Worm (Caenorhabditis elegans) whole organism, L3 larva: ENCODE measurements around the gene cyk-1.

Experiments
- R02D3.7 ChIP-seq: fragments of 150-350 bp; optimal IDR thresholded peaks from 2 replicates; lab custom pipeline; 2014; ENCODE audit warnings: missing biosample characterization, missing genetic modification characterization
- aly-2 ChIP-seq: fragments of 150-350 bp; optimal IDR thresholded peaks from 2 replicates; lab custom pipeline; 2014; ENCODE audit warnings: missing biosample characterization, missing genetic modification characterization
- ama-1 ChIP-seq: fragments of 150-350 bp; optimal IDR thresholded peaks from 2 replicates; lab custom pipeline; 2018
- ceh-16 ChIP-seq: sonication (generic microtip); optimal IDR thresholded peaks from 2 replicates; lab custom pipeline; 2017; ENCODE audit warnings: missing biosample characterization, missing genetic modification characterization
- ceh-28 ChIP-seq: fragments of 150-350 bp; optimal IDR thresholded peaks from 2 replicates; lab custom pipeline; 2014; ENCODE audit warnings: missing biosample characterization, missing genetic modification reagents, missing genetic modification characterization
- ceh-9 ChIP-seq: sonication (generic microtip); optimal IDR thresholded peaks from 2 replicates; lab custom pipeline; 2018; ENCODE audit warnings: missing biosample characterization, missing genetic modification characterization
- daf-12 ChIP-seq: fragments of 150-350 bp; optimal IDR thresholded peaks from 2 replicates; lab custom pipeline; 2014; ENCODE audit warnings: missing biosample characterization, missing genetic modification reagents, missing genetic modification characterization
- egl-5 ChIP-seq: fragments of 150-350 bp; optimal IDR thresholded peaks from 2 replicates; lab custom pipeline; 2017; ENCODE audit warnings: missing biosample characterization, missing genetic modification reagents, missing genetic modification characterization, inconsistent platforms
- elt-1 ChIP-seq: fragments of 150-350 bp; optimal IDR thresholded peaks from 2 replicates; lab custom pipeline; 2014; ENCODE audit warnings: missing biosample characterization, missing genetic modification characterization
- elt-2 ChIP-seq: sonication (generic microtip); optimal IDR thresholded peaks from 2 replicates; lab custom pipeline; 2016; ENCODE audit warnings: missing genetic modification reagents, mild to moderate bottlenecking, missing genetic modification characterization, missing compliant biosample characterization
- elt-3 ChIP-seq, 3 experiments: fragments of 150-350 bp in 1 of 3; sonication (generic microtip) in 2 of 3; optimal IDR thresholded peaks; 2 replicates in 2 of 3; 4 replicates in 1 of 3; lab custom pipeline; 2014 to 2017; ENCODE audit warnings: missing biosample characterization in 3 of 3, missing genetic modification characterization in 3 of 3
- eor-1 ChIP-seq, 2 experiments: fragments of 150-350 bp; optimal IDR thresholded peaks; 2 replicates each; lab custom pipeline; 2014 to 2018; ENCODE audit warnings: missing biosample characterization in 2 of 2, missing genetic modification characterization in 2 of 2
- fkh-10 ChIP-seq: sonication (generic microtip); optimal IDR thresholded peaks from 2 replicates; lab custom pipeline; 2017; ENCODE audit warnings: missing biosample characterization, missing genetic modification reagents, missing genetic modification characterization
- fkh-2 ChIP-seq: fragments of 150-350 bp; optimal IDR thresholded peaks from 2 replicates; lab custom pipeline; 2014; ENCODE audit warnings: missing biosample characterization, missing genetic modification reagents, missing genetic modification characterization
- fos-1 ChIP-seq: fragments of 150-350 bp; optimal IDR thresholded peaks from 2 replicates; lab custom pipeline; 2014; ENCODE audit warnings: missing biosample characterization, missing genetic modification characterization
- hmg-11 ChIP-seq: sonication (generic microtip); optimal IDR thresholded peaks from 2 replicates; lab custom pipeline; 2016; ENCODE audit warnings: missing genetic modification characterization, missing compliant biosample characterization
- jun-1 ChIP-seq: fragments of 150-350 bp; optimal IDR thresholded peaks from 2 replicates; lab custom pipeline; 2014; ENCODE audit warnings: missing biosample characterization, missing genetic modification reagents, missing genetic modification characterization
- lin-39 ChIP-seq: fragments of 150-350 bp; optimal IDR thresholded peaks from 2 replicates; lab custom pipeline; 2018; ENCODE audit warnings: missing biosample characterization, missing genetic modification reagents, missing genetic modification characterization
- lsy-12 ChIP-seq: sonication (generic microtip); optimal IDR thresholded peaks from 2 replicates; lab custom pipeline; 2016; ENCODE audit warnings: mild to moderate bottlenecking, missing genetic modification characterization, missing compliant biosample characterization
- mdl-1 ChIP-seq: fragments of 150-350 bp; optimal IDR thresholded peaks from 2 replicates; lab custom pipeline; 2014; ENCODE audit warnings: missing biosample characterization, missing genetic modification characterization
- mml-1 ChIP-seq: fragments of 150-350 bp; sonication (generic microtip); optimal IDR thresholded peaks from 3 replicates; lab custom pipeline; 2014; ENCODE audit warnings: missing biosample characterization, missing genetic modification characterization
- nfya-1 ChIP-seq: sonication (generic microtip); optimal IDR thresholded peaks from 2 replicates; lab custom pipeline; 2017; ENCODE audit warnings: missing genetic modification characterization, mild to moderate bottlenecking, missing compliant biosample characterization, antibody characterized with exemption, moderate library complexity; ENCODE audit not compliant: insufficient read depth
- nhr-23 ChIP-seq: fragments of 150-350 bp; optimal IDR thresholded peaks from 2 replicates; lab custom pipeline; 2014; ENCODE audit warnings: missing biosample characterization, missing genetic modification reagents, missing genetic modification characterization
- nhr-237 ChIP-seq: fragments of 150-350 bp; optimal IDR thresholded peaks from 2 replicates; lab custom pipeline; 2014; ENCODE audit warnings: missing biosample characterization, missing genetic modification characterization
- nhr-25 ChIP-seq: sonication (generic microtip); optimal IDR thresholded peaks from 2 replicates; lab custom pipeline; 2017; ENCODE audit warnings: missing biosample characterization, missing genetic modification characterization
- nhr-28 ChIP-seq: fragments of 150-350 bp; optimal IDR thresholded peaks from 2 replicates; lab custom pipeline; 2014; ENCODE audit warnings: missing biosample characterization, missing genetic modification characterization
- nhr-43 ChIP-seq: sonication (generic microtip); optimal IDR thresholded peaks from 2 replicates; lab custom pipeline; 2016; ENCODE audit warnings: mild to moderate bottlenecking, missing genetic modification characterization, missing compliant biosample characterization; ENCODE audit not compliant: poor library complexity, severe bottlenecking
- nhr-67 ChIP-seq: fragments of 150-350 bp; optimal IDR thresholded peaks from 2 replicates; lab custom pipeline; 2014; ENCODE audit warnings: missing biosample characterization, missing genetic modification characterization
- nhr-76 ChIP-seq: fragments of 150-350 bp; sonication (generic microtip); optimal IDR thresholded peaks from 5 replicates; lab custom pipeline; 2014; ENCODE audit warnings: missing biosample characterization, missing genetic modification characterization
- nhr-77 ChIP-seq: fragments of 150-350 bp; optimal IDR thresholded peaks from 2 replicates; lab custom pipeline; 2014; ENCODE audit warnings: missing biosample characterization, missing genetic modification characterization
- pha-4 ChIP-seq: fragments of 150-350 bp; optimal IDR thresholded peaks from 2 replicates; lab custom pipeline; 2014; ENCODE audit warnings: missing biosample characterization, missing genetic modification reagents, missing genetic modification characterization
- pqm-1 ChIP-seq: fragments of 150-350 bp; optimal IDR thresholded peaks from 2 replicates; lab custom pipeline; 2017; ENCODE audit warnings: missing biosample characterization, missing genetic modification characterization, inconsistent platforms
- sea-2 ChIP-seq: fragments of 150-350 bp; sonication (generic microtip); optimal IDR thresholded peaks from 4 replicates; lab custom pipeline; 2014; ENCODE audit warnings: missing biosample characterization, missing genetic modification reagents, missing genetic modification characterization
- skn-1 ChIP-seq: fragments of 150-350 bp; optimal IDR thresholded peaks from 2 replicates; lab custom pipeline; 2014; ENCODE audit warnings: missing biosample characterization, missing genetic modification characterization
- snpc-4 ChIP-seq: fragments of 150-350 bp; optimal IDR thresholded peaks from 2 replicates; lab custom pipeline; 2014; ENCODE audit warnings: missing biosample characterization, missing genetic modification characterization
- tbx-2 ChIP-seq: sonication (generic microtip); optimal IDR thresholded peaks from 2 replicates; lab custom pipeline; 2016; ENCODE audit warnings: mild to moderate bottlenecking, missing genetic modification characterization, missing compliant biosample characterization
- unc-39 ChIP-seq: sonication (generic microtip); optimal IDR thresholded peaks from 4 replicates; lab custom pipeline; 2017; ENCODE audit warnings: missing biosample characterization, missing genetic modification characterization
- unc-62 ChIP-seq: fragments of 150-350 bp; sonication (generic microtip); optimal IDR thresholded peaks from 4 replicates; lab custom pipeline; 2014; ENCODE audit warnings: missing biosample characterization, missing genetic modification reagents, missing genetic modification characterization
- zag-1 ChIP-seq: fragments of 150-350 bp; optimal IDR thresholded peaks from 2 replicates; lab custom pipeline; 2014; ENCODE audit warnings: missing biosample characterization, missing genetic modification characterization
- ztf-11 ChIP-seq: fragments of 150-350 bp; optimal IDR thresholded peaks from 2 replicates; lab custom pipeline; 2014; ENCODE audit warnings: missing biosample characterization, missing genetic modification characterization
- ztf-4 ChIP-seq: fragments of 150-350 bp; optimal IDR thresholded peaks from 2 replicates; lab custom pipeline; 2014; ENCODE audit warnings: missing biosample characterization, missing genetic modification characterization

cyk-1 gene

ce11 chrIII:7021156-7021637 is 7.8 kb downstream of the cyk-1 start, which contains the start of gene rfl-1 (continued):
- TF ChIP-seq fos-1 (tag; lab: Kevin White, UChicago), result no peak
- TF ChIP-seq elt-3 (tag; optimal IDR thresholded peaks at IDR 0.05; lab: Kevin White, UChicago), result no peak
- no peak for TF ChIP-seq nhr-28 (tag; lab: Kevin White, UChicago)
- TF ChIP-seq R02D3.7 (tag; lab: Kevin White, UChicago), result peak; percentile 94
- TF ChIP-seq nhr-43 (tag; lab: Kevin White, UChicago), result no peak
- TF ChIP-seq fkh-10 (GFP tag; lab: Kevin White, UChicago), result no peak
- TF ChIP-seq egl-5 (tag; lab: Kevin White, UChicago), result peak; percentile 66
- TF ChIP-seq nfya-1, result peak; percentile 68
- no peak for TF ChIP-seq unc-62 (GFP tag; lab: Kevin White, UChicago)
- peak; percentile 32 for TF ChIP-seq pqm-1 (tag; lab: Kevin White, UChicago)
- no peak for TF ChIP-seq eor-1 (tag; optimal IDR thresholded peaks at IDR 0.05; lab: Kevin White, UChicago)
- TF ChIP-seq elt-2 (tag; lab: Kevin White, UChicago), result peak; percentile 12
- TF ChIP-seq sea-2 (GFP tag; lab: Kevin White, UChicago), result no peak
- peak; percentile 81 for TF ChIP-seq lin-39 (tag; lab: Kevin White, UChicago)
- TF ChIP-seq elt-1 (tag; lab: Kevin White, UChicago), result no peak
- TF ChIP-seq hmg-11 (tag; lab: Kevin White, UChicago), result peak; percentile 28
- TF ChIP-seq aly-2 (tag; lab: Kevin White, UChicago), result no peak
- peak; percentile 70 for TF ChIP-seq skn-1 (tag; lab: Kevin White, UChicago)
- no peak for TF ChIP-seq jun-1 (tag; lab: Kevin White, UChicago)
- TF ChIP-seq snpc-4, result no peak
- TF ChIP-seq ceh-16, result no peak

- no peak for TF ChIP-seq ama-1
- no peak for TF ChIP-seq mdl-1 (tag; lab: Kevin White, UChicago)
- TF ChIP-seq eor-1 (tag; optimal IDR thresholded peaks at IDR 0.05; lab: Kevin White, UChicago), result no peak
- TF ChIP-seq skn-1 (tag; lab: Kevin White, UChicago), result no peak
- no peak for TF ChIP-seq mml-1 (tag; lab: Kevin White, UChicago)
- no peak for TF ChIP-seq ztf-4 (tag; lab: Kevin White, UChicago)
- TF ChIP-seq nhr-237 (tag; lab: Kevin White, UChicago), result no peak
- no peak for TF ChIP-seq nhr-25 (tag; lab: Kevin White, UChicago)
- no peak for TF ChIP-seq ceh-28 (tag; lab: Kevin White, UChicago)
- TF ChIP-seq ceh-9 (tag; lab: Kevin White, UChicago), result no peak
- TF ChIP-seq pqm-1 (tag; lab: Kevin White, UChicago), result no peak
- TF ChIP-seq nhr-28 (tag; lab: Kevin White, UChicago), result no peak
- no peak for TF ChIP-seq fkh-10 (GFP tag; lab: Kevin White, UChicago)
- no peak for TF ChIP-seq hmg-11 (tag; lab: Kevin White, UChicago)
These were observed 8.5 kb downstream of the cyk-1 start, which contains the start of gene col-8 for ce11 chrIII:7020500-7020899. Gene col-8, minus strand, starts transcription at chrIII:7020600.

- TF ChIP-seq daf-12 (tag; lab: Kevin White, UChicago) (no peak), elt-1 (tag; lab: Kevin White, UChicago) (no peak), hmg-11 (tag; lab: Kevin White, UChicago) (no peak), skn-1 (tag; lab: Kevin White, UChicago) (no peak), ztf-11 (no peak), nfya-1 (no peak), snpc-4 (no peak), tbx-2 (no peak), nhr-23 (no peak), ztf-4 (tag; lab: Kevin White, UChicago) (no peak), elt-2 (tag; lab: Kevin White, UChicago) (no peak), nhr-28 (tag; lab: Kevin White, UChicago) (no peak), lin-39 (tag; lab: Kevin White, UChicago) (no peak)
These were observed 9.3 kb downstream of the cyk-1 start for ce11 chrIII:7019724-7020123.

- TF ChIP-seq nhr-77 (tag; lab: Kevin White, UChicago) (no peak), fos-1 (tag; lab: Kevin White, UChicago) (no peak), nhr-28 (tag; lab: Kevin White, UChicago) (no peak), unc-39 (no peak), eor-1 (tag; optimal IDR thresholded peaks at IDR 0.05; lab: Kevin White, UChicago) (no peak), nhr-67 (tag; lab: Kevin White, UChicago) (no peak), zag-1 (tag; lab: Kevin White, UChicago) (no peak), aly-2 (tag; lab: Kevin White, UChicago) (no peak), elt-3 (tag; optimal IDR thresholded peaks at IDR 0.05; lab: Kevin White, UChicago) (no peak), unc-62 (GFP tag; lab: Kevin White, UChicago) (no peak), pha-4 (tag; lab: Kevin White, UChicago) (no peak), nhr-43 (tag; lab: Kevin White, UChicago) (no peak), fkh-2 (tag; lab: Kevin White, UChicago) (no peak), nhr-25 (tag; lab: Kevin White, UChicago) (no peak), sea-2 (GFP tag; lab: Kevin White, UChicago) (no peak), ztf-4 (tag; lab: Kevin White, UChicago) (no peak), nhr-76 (tag; lab: Kevin White, UChicago) (no peak), lsy-12 (tag; lab: Kevin White, UChicago) (no peak), snpc-4 (no peak), elt-2 (tag; lab: Kevin White, UChicago) (no peak)
These were observed 15.2 kb downstream of the cyk-1 start for ce11 chrIII:7013764-7014163.
